Worm (Caenorhabditis elegans): Measurements from ENCODE around the gene T04C12.33.

- no peak for TF ChIP-seq nhr-237 (tag; optimal IDR thresholded peaks at IDR 0.05)
- no peak for TF ChIP-seq R02D3.7 (tag; optimal IDR thresholded peaks at IDR 0.05)
- no peak for TF ChIP-seq unc-62 (GFP tag; optimal IDR thresholded peaks at IDR 0.05)
- TF ChIP-seq snpc-4 (tag; optimal IDR thresholded peaks at IDR 0.05): no peak
Measured at ce11 chrV:11098599-11098998, 46.6 kb downstream of the T04C12.33 start, which contains the start of gene cdkl-1.

Measured in whole organism, L3 larva.